4 fruit fly cellular contexts compared by ENCODE assay signal in the genomic region with DNA sequence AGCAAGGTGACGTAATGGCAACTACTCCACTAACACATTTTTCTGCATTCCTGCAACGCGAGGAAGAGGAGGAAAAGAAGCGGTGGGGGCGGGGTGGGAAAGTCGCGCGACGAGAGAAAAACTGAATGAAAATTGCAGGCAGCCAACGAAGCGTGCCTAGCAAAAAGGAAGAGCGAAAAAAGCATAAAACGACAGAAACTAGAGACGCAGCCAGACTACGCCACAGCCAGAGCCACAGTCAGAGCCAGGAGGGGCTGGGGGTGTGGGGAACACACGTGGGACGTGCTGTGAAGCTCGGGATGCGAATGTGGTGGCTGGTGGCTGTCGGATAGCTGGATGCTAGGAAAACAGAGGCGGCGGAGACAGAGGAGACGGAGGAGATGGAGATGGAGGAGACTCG.
TF ChIP-seq lines count a peak whose summit lies in the region.

No protein-coding gene starts in this region.

- TF ChIP-seq CTCF in whole organism, embryonic (GFP tag; optimal IDR thresholded peaks at IDR 0.05; lab: Kevin White, UChicago): no peak

TF ChIP-seq in whole organism, adult, 20 proteins besides CTCF, POLR2A, EP300 and RAD21:
- TF ChIP-seq tj (GFP tag; optimal IDR thresholded peaks at IDR 0.05; lab: Kevin White, UChicago) (peak; percentile 50), CG33017 (tag; optimal IDR thresholded peaks at IDR 0.05; lab: Kevin White, UChicago) (no peak)
TF ChIP-seq in whole organism, adult: peak in this region for 1.

TF ChIP-seq in whole organism, embryonic, 481 proteins besides CTCF, POLR2A, EP300 and RAD21:
- TF ChIP-seq Drgx (GFP tag; IDR thresholded peaks at IDR 0.05; lab: Robert Waterston, UW) (0 out of 2 replicates have a peak, but pooled peaks have one; percentile 11), CG2202 (tag; optimal IDR thresholded peaks at IDR 0.05; lab: Kevin White, UChicago) (no peak), nom (GFP tag; optimal IDR thresholded peaks at IDR 0.05; lab: Kevin White, UChicago) (peak; percentile 41)

TF ChIP-seq in whole organism, prepupa, 60 proteins besides CTCF, POLR2A, EP300 and RAD21:
- TF ChIP-seq Hr4 (GFP tag; optimal IDR thresholded peaks at IDR 0.05; lab: Kevin White, UChicago) (no peak), Lpt (GFP tag; optimal IDR thresholded peaks at IDR 0.05; lab: Kevin White, UChicago) (peak; percentile 53), svp (GFP tag; lab: Kevin White, UChicago) (peak; percentile 48), CG8119 (GFP tag; IDR thresholded peaks at IDR 0.05; lab: Robert Waterston, UW) (0 out of 3 replicates have a peak, but pooled peaks have one; percentile 20), net (GFP tag; optimal IDR thresholded peaks at IDR 0.05; lab: Kevin White, UChicago) (peak; percentile 7), fkh (GFP tag; optimal IDR thresholded peaks at IDR 0.05; lab: Kevin White, UChicago) (no peak), Eip75B (GFP tag; optimal IDR thresholded peaks at IDR 0.05; lab: Kevin White, UChicago) (peak; percentile 65), CG15336 (GFP tag; IDR thresholded peaks at IDR 0.05; lab: Robert Waterston, UW) (no peak; the same call in 1 of the 2 replicates), CG6163 (GFP tag; IDR thresholded peaks at IDR 0.05; lab: Robert Waterston, UW) (peak; percentile 47; the same call in 2 of the 3 replicates), CG32006 (GFP tag; optimal IDR thresholded peaks at IDR 0.05; lab: Kevin White, UChicago) (peak; percentile 3), CG9139 (GFP tag; optimal IDR thresholded peaks at IDR 0.05; lab: Kevin White, UChicago) (no peak), CG6808 (GFP tag; optimal IDR thresholded peaks at IDR 0.05; lab: Kevin White, UChicago) (peak; percentile 4), Eip78C (GFP tag; lab: Kevin White, UChicago) (peak; percentile 74), CG1621 (tag; optimal IDR thresholded peaks at IDR 0.05; lab: Kevin White, UChicago) (peak; percentile 59), dsx (GFP tag; optimal IDR thresholded peaks at IDR 0.05; lab: Kevin White, UChicago; ENCODE audit: poor library complexity, severe bottlenecking) (peak; percentile 48), Gug (GFP tag; IDR thresholded peaks at IDR 0.05; lab: Robert Waterston, UW) (peak; percentile 27), acj6 (GFP tag; optimal IDR thresholded peaks at IDR 0.05; lab: Kevin White, UChicago) (no peak), ss (GFP tag; optimal IDR thresholded peaks at IDR 0.05; lab: Kevin White, UChicago) (peak; percentile 38 to 68)

TF ChIP-seq in whole organism, pupa, 21 proteins besides CTCF, POLR2A, EP300 and RAD21:
- TF ChIP-seq EcR (GFP tag; optimal IDR thresholded peaks at IDR 0.05; lab: Kevin White, UChicago) (peak; percentile 80), CG4496 (GFP tag; IDR thresholded peaks at IDR 0.05; lab: Robert Waterston, UW) (peak; percentile 52; the same call in 2 of the 3 replicates), CG13204 (GFP tag; optimal IDR thresholded peaks at IDR 0.05; lab: Kevin White, UChicago) (peak; percentile 87), CG8301 (tag; optimal IDR thresholded peaks at IDR 0.05; lab: Kevin White, UChicago) (no peak), Pif1B (GFP tag; optimal IDR thresholded peaks at IDR 0.05; lab: Kevin White, UChicago) (no peak)
